Worm (Caenorhabditis elegans): ENCODE results near the gene fpn-1.2.

fpn-1.2 gene

ce11 chrV:1450160-1450559 is 14.3 kb downstream of the fpn-1.2 start, which contains the start of gene cnc-2:
Gene cnc-2, minus strand, starts transcription at chrV:1450183.
- TF ChIP-seq zag-1 (tag; optimal IDR thresholded peaks at IDR 0.05) (no peak), elt-3 (tag; optimal IDR thresholded peaks at IDR 0.05) (no peak), nhr-77 (tag; optimal IDR thresholded peaks at IDR 0.05) (no peak), nhr-21 (tag; optimal IDR thresholded peaks at IDR 0.05) (peak; percentile 9), ama-1 (optimal IDR thresholded peaks at IDR 0.05) (no peak), ztf-11 (tag; optimal IDR thresholded peaks at IDR 0.05) (no peak), sma-3 (GFP tag; optimal IDR thresholded peaks at IDR 0.05) (peak; percentile 52), lin-39 (tag; optimal IDR thresholded peaks at IDR 0.05) (no peak), nhr-6 (tag; optimal IDR thresholded peaks at IDR 0.05) (no peak), unc-55 (GFP tag; optimal IDR thresholded peaks at IDR 0.05) (no peak), lin-13 (GFP tag; optimal IDR thresholded peaks at IDR 0.05) (no peak), unc-62 (GFP tag; optimal IDR thresholded peaks at IDR 0.05) (no peak)

DNA sequence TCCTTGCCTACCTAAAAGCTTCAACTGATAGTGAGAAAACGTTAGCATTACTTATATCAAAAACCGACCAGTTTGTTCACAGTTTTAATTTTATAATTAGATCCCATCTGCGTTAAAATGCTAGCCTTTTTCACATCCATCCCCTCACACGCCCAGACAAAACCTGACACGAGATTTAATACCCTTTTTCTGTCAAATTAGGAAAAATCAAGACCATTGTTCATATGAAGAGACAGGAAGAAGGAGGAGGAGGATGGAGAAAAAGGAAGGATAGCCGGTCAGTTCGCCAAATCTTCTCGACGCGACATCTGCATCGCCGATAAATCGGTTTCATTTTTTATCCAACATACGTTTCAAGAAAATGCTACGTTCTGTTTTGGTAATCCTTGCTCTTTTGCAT is 16.8 kb downstream of the fpn-1.2 start, which contains the start of gene cnc-3:
cnc-3 (plus strand) TSS at position 281 of the 400 bp plus-strand sequence.
- TF ChIP-seq nhr-21 (tag; optimal IDR thresholded peaks at IDR 0.05) (peak; percentile 34), sma-3 (GFP tag; optimal IDR thresholded peaks at IDR 0.05) (peak; percentile 68), ama-1 (optimal IDR thresholded peaks at IDR 0.05) (peak; percentile 50), Y55F3AM.14 (GFP tag; optimal IDR thresholded peaks at IDR 0.05) (no peak), R02D3.7 (tag; optimal IDR thresholded peaks at IDR 0.05) (no peak)

DNA sequence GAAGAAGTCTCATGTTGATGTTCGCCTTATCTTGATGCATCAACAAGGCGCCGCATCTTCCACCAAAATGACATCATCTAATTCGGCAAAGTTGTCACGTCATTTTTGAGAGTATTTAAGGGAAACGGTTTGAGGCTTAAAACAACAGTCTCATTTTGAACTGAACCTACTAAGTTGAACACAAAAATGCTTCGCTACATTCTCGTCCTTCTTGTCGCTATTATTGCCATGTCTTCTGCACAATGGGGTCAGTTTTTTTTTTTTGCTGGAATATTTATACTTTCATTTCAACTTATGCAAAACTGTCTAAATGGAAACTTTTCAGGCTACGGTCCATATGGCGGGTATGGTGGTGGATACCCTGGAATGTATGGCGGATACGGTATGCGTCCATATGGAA is 17.4 kb downstream of the fpn-1.2 start, which contains the start of gene cnc-4:
cnc-4 (plus strand) TSS at position 117 of the 400 bp plus-strand sequence.
- TF ChIP-seq sem-4 (tag; optimal IDR thresholded peaks at IDR 0.05) (no peak), nhr-129 (tag; optimal IDR thresholded peaks at IDR 0.05) (no peak), nhr-23 (tag; optimal IDR thresholded peaks at IDR 0.05) (no peak), ama-1 (optimal IDR thresholded peaks at IDR 0.05) (peak; percentile 79), nhr-12 (tag; optimal IDR thresholded peaks at IDR 0.05) (no peak), alr-1 (tag; optimal IDR thresholded peaks at IDR 0.05) (no peak), sma-3 (GFP tag; optimal IDR thresholded peaks at IDR 0.05) (peak; percentile 56), nhr-237 (tag; optimal IDR thresholded peaks at IDR 0.05) (no peak)

ce11 chrV:1445081-1445480 is 19.4 kb downstream of the fpn-1.2 start, which contains the start of gene cnc-5:
Gene cnc-5, plus strand, starts transcription at chrV:1445381.
- TF ChIP-seq lin-13 (GFP tag; optimal IDR thresholded peaks at IDR 0.05) (no peak), nhr-129 (tag; optimal IDR thresholded peaks at IDR 0.05) (no peak), nhr-23 (tag; optimal IDR thresholded peaks at IDR 0.05) (no peak), unc-62 (GFP tag; optimal IDR thresholded peaks at IDR 0.05) (no peak), aly-2 (tag; optimal IDR thresholded peaks at IDR 0.05) (no peak), mbf-1 (tag; optimal IDR thresholded peaks at IDR 0.05) (no peak), nhr-77 (tag; optimal IDR thresholded peaks at IDR 0.05) (no peak), ceh-16 (tag; optimal IDR thresholded peaks at IDR 0.05) (no peak), nhr-11 (tag; optimal IDR thresholded peaks at IDR 0.05) (no peak), mdl-1 (tag; optimal IDR thresholded peaks at IDR 0.05) (no peak), nhr-10 (tag; optimal IDR thresholded peaks at IDR 0.05) (no peak), zag-1 (tag; optimal IDR thresholded peaks at IDR 0.05) (no peak), sem-4 (tag; optimal IDR thresholded peaks at IDR 0.05) (no peak), snpc-4 (tag; optimal IDR thresholded peaks at IDR 0.05) (no peak), C34F6.9 (tag; optimal IDR thresholded peaks at IDR 0.05) (no peak), ZK546.5 (tag; optimal IDR thresholded peaks at IDR 0.05) (no peak), gmeb-1 (tag; optimal IDR thresholded peaks at IDR 0.05) (no peak), R02D3.7 (tag; optimal IDR thresholded peaks at IDR 0.05) (no peak), peb-1 (tag; optimal IDR thresholded peaks at IDR 0.05) (no peak)

- TF ChIP-seq C34F6.9 (tag; optimal IDR thresholded peaks at IDR 0.05) (no peak), sem-4 (tag; optimal IDR thresholded peaks at IDR 0.05) (no peak), mbf-1 (tag; optimal IDR thresholded peaks at IDR 0.05) (no peak), alr-1 (tag; optimal IDR thresholded peaks at IDR 0.05) (no peak), nhr-25 (tag; optimal IDR thresholded peaks at IDR 0.05) (no peak), ZK546.5 (tag; optimal IDR thresholded peaks at IDR 0.05) (no peak), mdl-1 (tag; optimal IDR thresholded peaks at IDR 0.05) (no peak), ztf-4 (tag; optimal IDR thresholded peaks at IDR 0.05) (no peak), crh-2 (tag; optimal IDR thresholded peaks at IDR 0.05) (no peak), gmeb-1 (tag; optimal IDR thresholded peaks at IDR 0.05) (no peak)
Observed at ce11 chrV:1444180-1444579, 20.3 kb downstream of the fpn-1.2 start, which contains the start of gene cnc-1. Gene cnc-1, minus strand, starts transcription at chrV:1444280.
